Worm (Caenorhabditis elegans) whole organism, L4/young adult: Measurements from ENCODE around the gene C09H10.9.

Experiments
- dao-5 ChIP-seq: sonication (generic microtip); optimal IDR thresholded peaks from 2 replicates; lab custom pipeline; 2016; ENCODE audit warnings: missing genotype, missing genetic modification characterization, moderate library complexity, missing compliant biosample characterization
- him-1 ChIP-seq: sonication (generic microtip); optimal IDR thresholded peaks from 2 replicates; lab custom pipeline; 2016; ENCODE audit warnings: missing genotype, missing genetic modification reagents, missing genetic modification characterization, missing compliant biosample characterization

DNA sequence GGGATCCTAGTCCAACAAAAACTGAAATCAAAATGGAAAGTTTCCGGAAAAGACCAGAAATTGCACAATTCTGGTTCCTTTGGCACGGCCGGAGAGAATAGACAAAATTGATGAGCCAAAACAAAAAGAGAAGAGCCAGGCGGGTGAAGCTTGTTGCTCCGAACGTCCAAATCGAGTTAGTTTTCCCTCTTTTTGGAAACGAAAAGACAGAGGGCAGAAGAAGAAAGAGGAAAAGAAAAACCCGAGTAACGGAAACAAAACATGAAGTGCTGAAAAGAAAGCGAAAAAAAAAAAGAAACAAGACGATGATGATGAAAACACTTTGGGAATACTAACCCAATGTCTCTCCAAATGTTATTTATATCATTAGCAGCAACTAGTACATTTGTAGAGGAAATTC is 12.7 kb upstream of the C09H10.9 start:
- TF ChIP-seq him-1 (tag; lab: Kevin White, UChicago) (no peak), dao-5 (tag; lab: Kevin White, UChicago) (no peak)
